Fruit fly (Drosophila melanogaster) whole organism, embryonic: ENCODE results near the gene CG7402.

Experiments
- Atf-2 ChIP-seq: fragments of 200-800 bp; sonication (Bioruptor generic); optimal IDR thresholded peaks from 2 replicates; lab custom pipeline; 2016; ENCODE audit warnings: missing biosample characterization, missing genetic modification characterization
- BEAF-32 ChIP-seq: fragments of 200-800 bp; sonication (Bioruptor generic); optimal IDR thresholded peaks from 3 replicates; lab custom pipeline; 2017; ENCODE audit warnings: missing biosample characterization, missing genetic modification characterization, mild to moderate bottlenecking, moderate library complexity, missing genetic modification reagents
- Bdp1 ChIP-seq: fragments of 200-800 bp; sonication (Bioruptor generic); optimal IDR thresholded peaks from 3 replicates; lab custom pipeline; 2016; ENCODE audit warnings: missing biosample characterization, missing genetic modification characterization
- CG10462 ChIP-seq: fragments of 200-800 bp; sonication (Bioruptor generic); optimal IDR thresholded peaks from 2 replicates; lab custom pipeline; 2016; ENCODE audit warnings: missing biosample characterization, missing genetic modification characterization
- CG11085 ChIP-seq: fragments of 200-800 bp; sonication (Bioruptor generic); IDR thresholded peaks from 2 replicates; pipeline ENCODE4 v1.3.6; 2022; ENCODE audit warnings: missing biosample characterization, missing genetic modification characterization
- CG13296 ChIP-seq: fragments of 200-800 bp; sonication (Bioruptor generic); optimal IDR thresholded peaks from 3 replicates; lab custom pipeline; 2018; ENCODE audit warnings: missing biosample characterization, mild to moderate bottlenecking, missing genetic modification characterization
- CG1529 ChIP-seq: fragments of 200-800 bp; sonication (Bioruptor generic); optimal IDR thresholded peaks from 3 replicates; lab custom pipeline; 2018; ENCODE audit warnings: missing biosample characterization, missing genetic modification characterization
- CG1602 ChIP-seq: fragments of 200-800 bp; sonication (Bioruptor generic); optimal IDR thresholded peaks from 3 replicates; lab custom pipeline; 2016; ENCODE audit warnings: missing biosample characterization, missing genetic modification characterization
- CG17328 ChIP-seq: fragments of 200-800 bp; sonication (Bioruptor generic); IDR thresholded peaks from 2 replicates; pipeline ENCODE4 v1.3.6; 2022; ENCODE audit warnings: missing biosample characterization, missing genetic modification characterization
- CG17612 ChIP-seq: fragments of 200-800 bp; sonication (Bioruptor generic); IDR thresholded peaks from 2 replicates; pipeline ENCODE4 v1.3.6; 2022; ENCODE audit warnings: missing biosample characterization, missing genetic modification characterization
- CG30020 ChIP-seq: fragments of 200-800 bp; optimal IDR thresholded peaks from 2 replicates; lab custom pipeline; 2019; ENCODE audit warnings: missing biosample characterization, mild to moderate bottlenecking, missing genetic modification characterization, moderate library complexity
- CG32772 ChIP-seq: fragments of 200-800 bp; sonication (Bioruptor generic); IDR thresholded peaks from 2 replicates; pipeline ENCODE4 v1.3.6; 2022; ENCODE audit warnings: missing biosample characterization, missing genetic modification characterization
- CG3281 ChIP-seq: fragments of 200-800 bp; sonication (Bioruptor generic); optimal IDR thresholded peaks from 3 replicates; lab custom pipeline; 2017; ENCODE audit warnings: missing biosample characterization, mild to moderate bottlenecking, missing genetic modification characterization
- CG34422 ChIP-seq: fragments of 200-800 bp; sonication (Bioruptor generic); IDR thresholded peaks from 3 replicates; pipeline ENCODE4 v1.3.6; 2022; ENCODE audit warnings: missing biosample characterization, missing genetic modification characterization
- CG6654 ChIP-seq: fragments of 200-800 bp; sonication (Bioruptor generic); optimal IDR thresholded peaks from 2 replicates; lab custom pipeline; 2017; ENCODE audit warnings: missing biosample characterization, mild to moderate bottlenecking, missing genetic modification characterization
- CG7963 ChIP-seq: fragments of 200-800 bp; sonication (Bioruptor generic); IDR thresholded peaks from 3 replicates; pipeline ENCODE4 v1.3.6; 2022; ENCODE audit warnings: missing biosample characterization, missing genetic modification characterization; ENCODE audit not compliant: partially characterized antibody
- CG8765 ChIP-seq: fragments of 200-800 bp; sonication (Bioruptor generic); IDR thresholded peaks from 2 replicates; pipeline ENCODE4 v1.3.6; 2022; ENCODE audit warnings: missing biosample characterization, missing genetic modification characterization
- CG8924 ChIP-seq: fragments of 200-800 bp; optimal IDR thresholded peaks from 3 replicates; lab custom pipeline; 2019; ENCODE audit warnings: missing biosample characterization, mild to moderate bottlenecking, missing genetic modification characterization, moderate library complexity
- CG9932 ChIP-seq: fragments of 200-800 bp; sonication (Bioruptor generic); IDR thresholded peaks from 2 replicates; pipeline ENCODE4 v1.3.6; 2022; ENCODE audit warnings: missing biosample characterization, missing genetic modification characterization
- CHES-1-like ChIP-seq: fragments of 200-800 bp; sonication (Bioruptor generic); optimal IDR thresholded peaks from 2 replicates; lab custom pipeline; 2016; ENCODE audit warnings: missing biosample characterization, missing genetic modification characterization
- Chrac-16 ChIP-seq: fragments of 200-800 bp; sonication (Bioruptor generic); optimal IDR thresholded peaks from 3 replicates; lab custom pipeline; 2016; ENCODE audit warnings: missing biosample characterization, missing genetic modification characterization
- Dfd ChIP-seq, 2 experiments: fragments of >200 bp; optimal IDR thresholded peaks; 2 replicates each; lab custom pipeline; 2017; ENCODE audit warnings: missing biosample characterization in 2 of 2, missing genetic modification characterization in 2 of 2
- Dp ChIP-seq: fragments of 200-800 bp; sonication (Bioruptor generic); optimal IDR thresholded peaks from 2 replicates; lab custom pipeline; 2018; ENCODE audit warnings: missing biosample characterization, mild to moderate bottlenecking, missing genetic modification characterization, moderate library complexity
- Drgx ChIP-seq: fragments of 200-800 bp; sonication (Bioruptor generic); IDR thresholded peaks from 2 replicates; pipeline ENCODE4 v1.3.6; 2022; ENCODE audit warnings: missing biosample characterization, missing genetic modification characterization
- E2f1 ChIP-seq: fragments of 200-800 bp; sonication (Bioruptor generic); IDR thresholded peaks from 2 replicates; pipeline ENCODE4 v1.3.6; 2022; ENCODE audit warnings: missing biosample characterization, missing genetic modification characterization
- Ets65A ChIP-seq: fragments of 200-800 bp; sonication (Bioruptor generic); peaks from one replicate; lab custom pipeline; 2016; ENCODE audit warnings: missing biosample characterization, missing genetic modification characterization
- HLHmδ ChIP-seq: fragments of 200-800 bp; sonication (Bioruptor generic); optimal IDR thresholded peaks from 2 replicates; lab custom pipeline; 2018; ENCODE audit warnings: missing biosample characterization, mild to moderate bottlenecking, missing genetic modification characterization, moderate library complexity
- Hey ChIP-seq: fragments of 200-800 bp; sonication (Bioruptor generic); optimal IDR thresholded peaks from 3 replicates; lab custom pipeline; 2018; ENCODE audit warnings: missing biosample characterization, mild to moderate bottlenecking, missing genetic modification characterization
- Hmx ChIP-seq: fragments of 200-800 bp; sonication (Bioruptor generic); optimal IDR thresholded peaks from 2 replicates; lab custom pipeline; 2016; ENCODE audit warnings: missing biosample characterization, missing genetic modification characterization
- Hr3 ChIP-seq: fragments of 200-800 bp; sonication (Bioruptor generic); optimal IDR thresholded peaks from 3 replicates; lab custom pipeline; 2016; ENCODE audit warnings: missing biosample characterization, missing genetic modification characterization
- Hr78 ChIP-seq, 2 experiments: fragments of 200-800 bp in 1 of 2; fragments of >200 bp in 1 of 2; sonication (Bioruptor generic) in 1 of 2; optimal IDR thresholded peaks; 2 replicates each; lab custom pipeline; 2017 to 2019; ENCODE audit warnings: missing biosample characterization in 2 of 2, missing genetic modification characterization in 2 of 2, mild to moderate bottlenecking in 1 of 2, moderate library complexity in 1 of 2
- NC2α ChIP-seq: fragments of 200-800 bp; sonication (Bioruptor generic); optimal IDR thresholded peaks from 2 replicates; lab custom pipeline; 2016; ENCODE audit warnings: missing biosample characterization, missing genetic modification characterization
- Optix ChIP-seq: fragments of 200-800 bp; sonication (Bioruptor generic); IDR thresholded peaks from 3 replicates; pipeline ENCODE4 v1.3.6; 2022; ENCODE audit warnings: missing biosample characterization, missing genetic modification characterization
- Scr ChIP-seq: fragments of 200-800 bp; sonication (Bioruptor generic); IDR thresholded peaks from 2 replicates; pipeline ENCODE4 v1.3.6; 2022; ENCODE audit warnings: missing biosample characterization, missing genetic modification characterization; ENCODE audit not compliant: partially characterized antibody
- bcd ChIP-seq: fragments of 200-800 bp; sonication (Bioruptor generic); optimal IDR thresholded peaks from 2 replicates; lab custom pipeline; 2017; ENCODE audit warnings: missing biosample characterization, mild to moderate bottlenecking, missing genetic modification characterization
- chn ChIP-seq: fragments of 200-800 bp; sonication (Bioruptor generic); optimal IDR thresholded peaks from 2 replicates; lab custom pipeline; 2016; ENCODE audit warnings: missing biosample characterization, missing genetic modification characterization
- eyg ChIP-seq: fragments of 200-800 bp; sonication (Bioruptor generic); optimal IDR thresholded peaks from 3 replicates; lab custom pipeline; 2016; ENCODE audit warnings: missing biosample characterization, missing genetic modification characterization
- gce ChIP-seq: fragments of 200-800 bp; sonication (Bioruptor generic); IDR thresholded peaks from 3 replicates; pipeline ENCODE4 v1.3.6; 2022; ENCODE audit warnings: missing biosample characterization, missing genetic modification characterization
- h ChIP-seq: fragments of >200 bp; optimal IDR thresholded peaks from 2 replicates; lab custom pipeline; 2017
- ham ChIP-seq: fragments of 200-800 bp; sonication (Bioruptor generic); IDR thresholded peaks from 2 replicates; pipeline ENCODE4 v1.3.6; 2022; ENCODE audit warnings: missing biosample characterization, missing genetic modification characterization
- jigr1 ChIP-seq: fragments of 200-800 bp; sonication (Bioruptor generic); IDR thresholded peaks from 3 replicates; pipeline ENCODE4 v1.3.6; 2022; ENCODE audit warnings: missing biosample characterization, missing genetic modification characterization
- jumu ChIP-seq: fragments of 200-800 bp; sonication (Bioruptor generic); optimal IDR thresholded peaks from 3 replicates; lab custom pipeline; 2016; ENCODE audit warnings: missing biosample characterization, missing genetic modification characterization
- kah ChIP-seq: fragments of 200-800 bp; sonication (Bioruptor generic); optimal IDR thresholded peaks from 2 replicates; lab custom pipeline; 2018; ENCODE audit warnings: missing biosample characterization, mild to moderate bottlenecking, missing genetic modification characterization
- knrl ChIP-seq: fragments of 200-800 bp; sonication (Bioruptor generic); IDR thresholded peaks from 3 replicates; pipeline ENCODE4 v1.3.6; 2022; ENCODE audit warnings: missing biosample characterization, missing genetic modification characterization; ENCODE audit not compliant: partially characterized antibody
- peb ChIP-seq: fragments of 200-800 bp; sonication (Bioruptor generic); IDR thresholded peaks from 2 replicates; pipeline ENCODE4 v1.3.6; 2022; ENCODE audit warnings: missing biosample characterization, missing genetic modification characterization
- ro ChIP-seq: fragments of 200-800 bp; sonication (Bioruptor generic); IDR thresholded peaks from 2 replicates; pipeline ENCODE4 v1.3.6; 2022; ENCODE audit warnings: missing biosample characterization, missing genetic modification characterization
- sd ChIP-seq: fragments of 200-800 bp; sonication (Bioruptor generic); optimal IDR thresholded peaks from 3 replicates; lab custom pipeline; 2018; ENCODE audit warnings: missing biosample characterization, mild to moderate bottlenecking, missing genetic modification characterization, moderate library complexity
- slp2 ChIP-seq: fragments of 200-800 bp; sonication (Bioruptor generic); optimal IDR thresholded peaks from 2 replicates; lab custom pipeline; 2016; ENCODE audit warnings: missing biosample characterization, missing genetic modification characterization
- sr ChIP-seq: fragments of 200-800 bp; sonication (Bioruptor generic); IDR thresholded peaks from 3 replicates; pipeline ENCODE4 v1.3.6; 2022; ENCODE audit warnings: missing biosample characterization, missing genetic modification characterization
- stwl ChIP-seq: fragments of 200-800 bp; sonication (Bioruptor generic); optimal IDR thresholded peaks from 3 replicates; lab custom pipeline; 2018; ENCODE audit warnings: missing biosample characterization, mild to moderate bottlenecking, missing genetic modification characterization, moderate library complexity
- tll ChIP-seq, 2 experiments: fragments of 200-800 bp in 1 of 2; fragments of >200 bp in 1 of 2; sonication (Bioruptor generic) in 1 of 2; optimal IDR thresholded peaks; 2 replicates each; lab custom pipeline; 2017 to 2019; ENCODE audit warnings: missing biosample characterization in 2 of 2, missing genetic modification characterization in 2 of 2, mild to moderate bottlenecking in 1 of 2, moderate library complexity in 1 of 2
- tx ChIP-seq: fragments of 200-800 bp; sonication (Bioruptor generic); optimal IDR thresholded peaks from 2 replicates; lab custom pipeline; 2016; ENCODE audit warnings: missing biosample characterization, missing genetic modification characterization

Gene CG7402

dm6 chr3L:17907609-17908160, 20.2 kb downstream of the CG7402 start, which contains the start of the genes Prestin and Wdr92 (continued):
- TF ChIP-seq slp2 (GFP tag; lab: Kevin White, UChicago) (no peak), BEAF-32 (GFP tag; lab: Kevin White, UChicago) (peak; percentile 90), CG1529 (GFP tag; lab: Kevin White, UChicago) (no peak), Atf-2 (GFP tag; lab: Kevin White, UChicago) (no peak), E2f1 (GFP tag; lab: Robert Waterston, UW) (peak; percentile 65; the same call in 1 of the 2 replicates), Scr (peak; percentile 90), sd (tag; lab: Kevin White, UChicago) (peak; percentile 48), CG6654 (GFP tag; lab: Kevin White, UChicago) (no peak), CG3281 (GFP tag; lab: Kevin White, UChicago) (peak; percentile 37), sr (GFP tag; lab: Robert Waterston, UW) (peak; percentile 3; the same call in 1 of the 3 replicates), Optix (GFP tag; lab: Robert Waterston, UW) (no peak), Drgx (peak; percentile 63), CHES-1-like (GFP tag; lab: Kevin White, UChicago) (peak; percentile 1), stwl (tag; lab: Kevin White, UChicago) (peak; percentile 66), jumu (GFP tag; lab: Kevin White, UChicago) (no peak), Chrac-16 (no peak), ham (GFP tag; lab: Robert Waterston, UW) (no peak), HLHmδ (GFP tag; lab: Kevin White, UChicago) (no peak), bcd (GFP tag; lab: Kevin White, UChicago) (no peak), NC2α (no peak), Hr3 (GFP tag; lab: Kevin White, UChicago) (peak; percentile 32), Ets65A (GFP tag; lab: Kevin White, UChicago) (no peak), knrl (GFP tag; lab: Robert Waterston, UW) (peak; percentile 87), CG30020 (tag; lab: Kevin White, UChicago) (peak; percentile 21), tx (GFP tag; lab: Kevin White, UChicago) (no peak), CG32772 (GFP tag; lab: Robert Waterston, UW) (peak; percentile 24; the same call in 1 of the 2 replicates), ro (GFP tag; lab: Robert Waterston, UW) (no peak), jigr1 (no peak), CG10462 (GFP tag; lab: Kevin White, UChicago) (no peak), h (lab: Kevin White, UChicago) (no peak), peb (GFP tag; lab: Robert Waterston, UW) (no peak), Bdp1 (no peak), CG17612 (no peak), CG34422 (GFP tag; lab: Robert Waterston, UW) (peak; percentile 55; the same call in 1 of the 3 replicates), tll (GFP tag; optimal IDR thresholded peaks at IDR 0.05; lab: Kevin White, UChicago) (no peak), chn (no peak), Hr78 (GFP tag; optimal IDR thresholded peaks at IDR 0.05; lab: Kevin White, UChicago) (peak in 1 of 2 experiments; percentile 79), eyg (no peak), CG17328 (GFP tag; lab: Robert Waterston, UW) (no peak), kah (GFP tag; lab: Kevin White, UChicago) (no peak), CG7963 (GFP tag; lab: Robert Waterston, UW) (peak; percentile 62; the same call in 2 of the 3 replicates), gce (GFP tag; lab: Robert Waterston, UW) (no peak; the same call in 2 of the 3 replicates), CG1602 (GFP tag; lab: Kevin White, UChicago) (no peak), CG9932 (GFP tag; lab: Robert Waterston, UW) (peak; percentile 41; the same call in 1 of the 2 replicates), CG8765 (no peak), Dp (GFP tag; lab: Kevin White, UChicago) (peak; percentile 56), CG8924 (tag; lab: Kevin White, UChicago) (no peak), CG11085 (GFP tag; lab: Robert Waterston, UW) (no peak), Hmx (GFP tag; lab: Kevin White, UChicago) (no peak), Hey (tag; lab: Kevin White, UChicago) (no peak), Dfd (GFP tag; optimal IDR thresholded peaks at IDR 0.05; lab: Kevin White, UChicago) (no peak), CG13296 (peak; percentile 66)
